Worm (Caenorhabditis elegans): ENCODE measurements around the gene Y38H8A.12.

DNA sequence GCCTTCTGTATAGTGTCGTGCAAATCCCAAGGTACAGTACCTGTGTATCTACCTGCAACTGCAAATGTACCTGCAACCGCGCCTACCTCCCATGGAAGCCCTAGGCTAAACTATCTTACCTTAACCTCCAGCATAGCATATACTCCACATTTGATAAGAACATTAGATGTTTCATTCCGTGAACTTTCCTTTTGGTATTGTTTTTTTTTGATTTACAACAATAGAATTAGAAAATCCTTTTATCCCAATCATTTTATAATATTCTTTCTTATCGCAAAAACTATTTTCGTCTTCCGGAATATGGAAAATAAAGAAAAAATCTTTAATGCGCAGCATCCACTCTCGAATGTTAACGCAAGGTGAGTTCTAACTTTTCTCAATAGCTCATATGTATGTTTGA lies 13.4 kb upstream of the Y38H8A.12 start, which contains the start of gene Y38H8A.2:
- TF ChIP-seq lin-39 (tag; optimal IDR thresholded peaks at IDR 0.05) (no peak), nhr-28 (tag; optimal IDR thresholded peaks at IDR 0.05) (no peak)
